Fruit fly (Drosophila melanogaster) whole organism, embryonic: ENCODE results near the gene Blimp-1.

ENCODE experiments used
- BEAF-32 ChIP-seq: fragments of 200-800 bp; sonication (Bioruptor generic); optimal IDR thresholded peaks from 3 replicates; lab custom pipeline; 2017; ENCODE audit warnings: missing biosample characterization, missing genetic modification characterization, mild to moderate bottlenecking, moderate library complexity, missing genetic modification reagents
- CG10267 ChIP-seq: fragments of 200-800 bp; sonication (Bioruptor generic); optimal IDR thresholded peaks from 2 replicates; lab custom pipeline; 2018; ENCODE audit warnings: missing biosample characterization, mild to moderate bottlenecking, missing genetic modification characterization, moderate library complexity
- CG10959 ChIP-seq: fragments of 200-800 bp; sonication (Bioruptor generic); IDR thresholded peaks from 2 replicates; pipeline ENCODE4 v1.3.6; 2022; ENCODE audit warnings: missing biosample characterization, missing genetic modification characterization
- CG11247 ChIP-seq: fragments of 200-800 bp; sonication (Bioruptor generic); IDR thresholded peaks from 2 replicates; pipeline ENCODE4 v1.3.6; 2022; ENCODE audit warnings: missing biosample characterization, missing genetic modification characterization
- CG12299 ChIP-seq: fragments of 200-800 bp; sonication (Bioruptor generic); optimal IDR thresholded peaks from 2 replicates; lab custom pipeline; 2018; ENCODE audit warnings: missing biosample characterization, mild to moderate bottlenecking, missing genetic modification characterization
- CG1647 ChIP-seq: fragments of 200-800 bp; sonication (Bioruptor generic); optimal IDR thresholded peaks from 3 replicates; lab custom pipeline; 2016; ENCODE audit warnings: missing biosample characterization, missing genetic modification characterization
- CG17186 ChIP-seq: fragments of 200-800 bp; sonication (Bioruptor generic); optimal IDR thresholded peaks from 3 replicates; lab custom pipeline; 2017; ENCODE audit warnings: missing biosample characterization, missing genetic modification reagents, missing genetic modification characterization
- CG17912 ChIP-seq: fragments of 200-800 bp; sonication (Bioruptor generic); optimal IDR thresholded peaks from 2 replicates; lab custom pipeline; 2018; ENCODE audit warnings: missing biosample characterization, mild to moderate bottlenecking, missing genetic modification characterization
- CG18619 ChIP-seq: fragments of 200-800 bp; sonication (Bioruptor generic); optimal IDR thresholded peaks from 3 replicates; lab custom pipeline; 2017; ENCODE audit warnings: missing biosample characterization, mild to moderate bottlenecking, missing genetic modification characterization
- CG3163 ChIP-seq: fragments of 200-800 bp; sonication (Bioruptor generic); optimal IDR thresholded peaks from 3 replicates; lab custom pipeline; 2016; ENCODE audit warnings: missing biosample characterization, missing genetic modification characterization
- CG3407 ChIP-seq: fragments of 200-800 bp; sonication (Bioruptor generic); optimal IDR thresholded peaks from 2 replicates; lab custom pipeline; 2018; ENCODE audit warnings: missing biosample characterization, mild to moderate bottlenecking, missing genetic modification characterization
- CG3847 ChIP-seq: fragments of 200-800 bp; sonication (Bioruptor generic); IDR thresholded peaks from 2 replicates; pipeline ENCODE4 v1.3.6; 2022; ENCODE audit warnings: missing biosample characterization, missing genetic modification characterization
- CG43689 ChIP-seq: fragments of 200-800 bp; sonication (Bioruptor generic); IDR thresholded peaks from 2 replicates; pipeline ENCODE4 v1.3.6; 2022; ENCODE audit warnings: missing biosample characterization, missing genetic modification characterization
- CG7357 ChIP-seq: fragments of 200-800 bp; sonication (Bioruptor generic); IDR thresholded peaks from 3 replicates; pipeline ENCODE4 v1.3.6; 2022; ENCODE audit warnings: missing biosample characterization, missing genetic modification characterization
- CG8388 ChIP-seq: fragments of 200-800 bp; sonication (Bioruptor generic); optimal IDR thresholded peaks from 2 replicates; lab custom pipeline; 2019; ENCODE audit warnings: missing biosample characterization, mild to moderate bottlenecking, missing genetic modification characterization, moderate library complexity
- CrebB ChIP-seq: fragments of 200-800 bp; sonication (Bioruptor generic); optimal IDR thresholded peaks from 3 replicates; lab custom pipeline; 2018; ENCODE audit warnings: missing biosample characterization, mild to moderate bottlenecking, missing genetic modification characterization
- D19B ChIP-seq: fragments of 200-800 bp; sonication (Bioruptor generic); optimal IDR thresholded peaks from 2 replicates; lab custom pipeline; 2017; ENCODE audit warnings: missing biosample characterization, mild to moderate bottlenecking, missing genetic modification characterization
- Dip3 ChIP-seq: fragments of 200-800 bp; sonication (Bioruptor generic); optimal IDR thresholded peaks from 3 replicates; lab custom pipeline; 2016; ENCODE audit warnings: missing biosample characterization, missing genetic modification characterization
- Doc2 ChIP-seq: fragments of 200-800 bp; sonication (Bioruptor generic); IDR thresholded peaks from 2 replicates; pipeline ENCODE4 v1.3.6; 2022; ENCODE audit warnings: missing biosample characterization, missing genetic modification characterization
- E2f2 ChIP-seq: fragments of 200-800 bp; sonication (Bioruptor generic); IDR thresholded peaks from 2 replicates; pipeline ENCODE4 v1.3.6; 2022; ENCODE audit warnings: missing biosample characterization, missing genetic modification characterization
- GATAe ChIP-seq: fragments of 200-800 bp; sonication (Bioruptor generic); conservative IDR thresholded peaks from 2 replicates; pipeline ENCODE4 v1.3.6; 2022; ENCODE audit warnings: missing biosample characterization, missing genetic modification characterization
- HLHmδ ChIP-seq: fragments of 200-800 bp; sonication (Bioruptor generic); optimal IDR thresholded peaks from 2 replicates; lab custom pipeline; 2018; ENCODE audit warnings: missing biosample characterization, mild to moderate bottlenecking, missing genetic modification characterization, moderate library complexity
- Hand ChIP-seq: fragments of 200-800 bp; sonication (Bioruptor generic); optimal IDR thresholded peaks from 2 replicates; lab custom pipeline; 2017; ENCODE audit warnings: mild to moderate bottlenecking, missing biosample characterization, missing genetic modification reagents, missing genetic modification characterization
- HmgD ChIP-seq: fragments of 200-800 bp; sonication (Bioruptor generic); optimal IDR thresholded peaks from 3 replicates; lab custom pipeline; 2016; ENCODE audit warnings: missing biosample characterization, missing genetic modification characterization
- Hr3 ChIP-seq: fragments of 200-800 bp; sonication (Bioruptor generic); optimal IDR thresholded peaks from 3 replicates; lab custom pipeline; 2016; ENCODE audit warnings: missing biosample characterization, missing genetic modification characterization
- Hr78 ChIP-seq, 2 experiments: fragments of 200-800 bp in 1 of 2; fragments of >200 bp in 1 of 2; sonication (Bioruptor generic) in 1 of 2; optimal IDR thresholded peaks; 2 replicates each; lab custom pipeline; 2017 to 2019; ENCODE audit warnings: missing biosample characterization in 2 of 2, missing genetic modification characterization in 2 of 2, mild to moderate bottlenecking in 1 of 2, moderate library complexity in 1 of 2
- Nf-YA ChIP-seq: fragments of 200-800 bp; sonication (Bioruptor generic); IDR thresholded peaks from 2 replicates; pipeline ENCODE4 v1.3.6; 2022; ENCODE audit warnings: missing biosample characterization, missing genetic modification characterization
- Oaz ChIP-seq: fragments of 200-800 bp; sonication (Bioruptor generic); IDR thresholded peaks from 2 replicates; pipeline ENCODE4 v1.3.6; 2022; ENCODE audit warnings: missing biosample characterization, missing genetic modification characterization
- Optix ChIP-seq: fragments of 200-800 bp; sonication (Bioruptor generic); IDR thresholded peaks from 3 replicates; pipeline ENCODE4 v1.3.6; 2022; ENCODE audit warnings: missing biosample characterization, missing genetic modification characterization
- ci ChIP-seq: fragments of 200-800 bp; sonication (Bioruptor generic); IDR thresholded peaks from 3 replicates; pipeline ENCODE4 v1.3.6; 2022; ENCODE audit warnings: missing biosample characterization, missing genetic modification characterization
- corto ChIP-seq: fragments of 200-800 bp; sonication (Bioruptor generic); optimal IDR thresholded peaks from 2 replicates; lab custom pipeline; 2016; ENCODE audit warnings: missing biosample characterization, mild to moderate bottlenecking, missing genetic modification characterization, moderate library complexity
- dan ChIP-seq: fragments of 200-800 bp; sonication (Bioruptor generic); IDR thresholded peaks from 2 replicates; pipeline ENCODE4 v1.3.6; 2022; ENCODE audit warnings: missing biosample characterization, missing genetic modification characterization
- danr ChIP-seq: fragments of 200-800 bp; sonication (Bioruptor generic); IDR thresholded peaks from 2 replicates; pipeline ENCODE4 v1.3.6; 2022; ENCODE audit warnings: missing biosample characterization, missing genetic modification characterization
- disco-r ChIP-seq: fragments of 200-800 bp; sonication (Bioruptor generic); optimal IDR thresholded peaks from 2 replicates; lab custom pipeline; 2016; ENCODE audit warnings: missing biosample characterization, missing genetic modification characterization
- dm ChIP-seq: fragments of 200-800 bp; sonication (Bioruptor generic); optimal IDR thresholded peaks from 3 replicates; lab custom pipeline; 2016; ENCODE audit warnings: missing biosample characterization, missing genetic modification characterization
- fd96Cb ChIP-seq: fragments of 200-800 bp; sonication (Bioruptor generic); optimal IDR thresholded peaks from 2 replicates; lab custom pipeline; 2018; ENCODE audit warnings: missing biosample characterization, mild to moderate bottlenecking, missing genetic modification characterization, moderate library complexity
- hkb ChIP-seq, 2 experiments: fragments of 200-800 bp in 1 of 2; fragments of >200 bp in 1 of 2; sonication (Bioruptor generic) in 1 of 2; IDR thresholded peaks in 1 of 2; optimal IDR thresholded peaks in 1 of 2; 2 replicates each; pipeline versions ENCODE4 v1.3.6 to Lab custom; 2017 to 2022; ENCODE audit warnings: missing biosample characterization in 1 of 2, missing genetic modification characterization in 1 of 2
- kah ChIP-seq: fragments of 200-800 bp; sonication (Bioruptor generic); optimal IDR thresholded peaks from 2 replicates; lab custom pipeline; 2018; ENCODE audit warnings: missing biosample characterization, mild to moderate bottlenecking, missing genetic modification characterization
- kni ChIP-seq: fragments of 200-800 bp; sonication (Bioruptor generic); optimal IDR thresholded peaks from 3 replicates; lab custom pipeline; 2017; ENCODE audit warnings: mild to moderate bottlenecking, missing biosample characterization, missing genetic modification reagents, missing genetic modification characterization
- lmd ChIP-seq: fragments of 200-800 bp; sonication (Bioruptor generic); IDR thresholded peaks from 2 replicates; pipeline ENCODE4 v1.3.6; 2022; ENCODE audit warnings: missing biosample characterization, missing genetic modification characterization
- nom ChIP-seq: fragments of 200-800 bp; sonication (Bioruptor generic); optimal IDR thresholded peaks from 2 replicates; lab custom pipeline; 2017; ENCODE audit warnings: missing biosample characterization, missing genetic modification characterization, mild to moderate bottlenecking, moderate library complexity, missing genetic modification reagents
- pita ChIP-seq: fragments of 200-800 bp; sonication (Bioruptor generic); optimal IDR thresholded peaks from 2 replicates; lab custom pipeline; 2017; ENCODE audit warnings: missing biosample characterization, mild to moderate bottlenecking, missing genetic modification characterization
- pnt ChIP-seq: fragments of 200-800 bp; sonication (Bioruptor generic); optimal IDR thresholded peaks from 3 replicates; lab custom pipeline; 2016; ENCODE audit warnings: missing biosample characterization, missing genetic modification characterization
- seq ChIP-seq: fragments of 200-800 bp; sonication (Bioruptor generic); IDR thresholded peaks from 2 replicates; pipeline ENCODE4 v1.3.6; 2022; ENCODE audit warnings: missing biosample characterization, missing genetic modification characterization
- sim ChIP-seq: fragments of 200-800 bp; sonication (Bioruptor generic); IDR thresholded peaks from 2 replicates; pipeline ENCODE4 v1.3.6; 2022; ENCODE audit warnings: missing biosample characterization, missing genetic modification characterization
- so ChIP-seq: fragments of 200-800 bp; sonication (Bioruptor generic); IDR thresholded peaks from 3 replicates; pipeline ENCODE4 v1.3.6; 2022; ENCODE audit warnings: missing biosample characterization, missing genetic modification characterization
- tin ChIP-seq: fragments of 200-800 bp; sonication (Bioruptor generic); optimal IDR thresholded peaks from 3 replicates; lab custom pipeline; 2016; ENCODE audit warnings: missing biosample characterization, missing genetic modification characterization
- twi ChIP-seq: fragments of 200-800 bp; optimal IDR thresholded peaks from 2 replicates; lab custom pipeline; 2019; ENCODE audit warnings: missing biosample characterization, mild to moderate bottlenecking, missing genetic modification characterization, moderate library complexity
- unpg ChIP-seq: fragments of 200-800 bp; sonication (Bioruptor generic); optimal IDR thresholded peaks from 3 replicates; lab custom pipeline; 2018; ENCODE audit warnings: missing biosample characterization, mild to moderate bottlenecking, missing genetic modification characterization, moderate library complexity
- wek ChIP-seq: fragments of 200-800 bp; sonication (Bioruptor generic); optimal IDR thresholded peaks from 3 replicates; lab custom pipeline; 2018; ENCODE audit warnings: missing biosample characterization, mild to moderate bottlenecking, missing genetic modification characterization, moderate library complexity
- zen2 ChIP-seq: fragments of 200-800 bp; sonication (Bioruptor generic); IDR thresholded peaks from 3 replicates; pipeline ENCODE4 v1.3.6; 2022; ENCODE audit warnings: missing biosample characterization, missing genetic modification characterization; ENCODE audit not compliant: partially characterized antibody

Gene Blimp-1

DNA sequence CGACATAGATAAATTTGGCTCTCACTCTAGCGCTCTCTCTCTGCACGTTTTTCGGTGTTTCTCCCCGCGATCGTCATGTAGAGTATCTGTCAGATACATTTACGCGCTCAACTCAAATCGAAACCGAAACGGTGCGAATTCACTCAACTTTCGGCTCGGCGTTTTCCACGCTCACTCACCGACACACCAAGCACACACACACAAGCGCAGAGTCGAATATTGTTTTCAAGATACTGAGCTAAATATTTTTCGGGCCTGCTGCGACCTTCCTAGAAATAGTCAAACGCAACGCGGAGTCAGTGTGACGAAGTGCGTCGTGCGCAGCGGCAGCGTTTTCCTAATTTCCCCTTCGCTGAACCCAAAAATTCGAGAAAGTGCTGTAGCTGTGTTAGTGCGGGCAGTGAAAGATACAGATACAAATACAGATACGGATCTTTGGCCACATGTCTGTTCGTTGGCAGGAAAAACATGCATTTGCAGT is 23.7 kb downstream of the Blimp-1 start, which contains the start of gene lin-28 (continued):
- TF ChIP-seq corto (GFP tag; lab: Kevin White, UChicago): no peak
- TF ChIP-seq CG17186 (GFP tag; lab: Kevin White, UChicago): no peak
- no peak for TF ChIP-seq CG1647 (GFP tag; lab: Kevin White, UChicago)
- no peak for TF ChIP-seq Hand (GFP tag; lab: Kevin White, UChicago)
- TF ChIP-seq so (GFP tag; lab: Robert Waterston, UW): no peak
- TF ChIP-seq dm (GFP tag; lab: Kevin White, UChicago): peak; percentile 70
- peak; percentile 12 for TF ChIP-seq kah (GFP tag; lab: Kevin White, UChicago)
- no peak for TF ChIP-seq CG12299 (tag; lab: Kevin White, UChicago)
- peak; percentile 26; the same call in 1 of the 2 replicates for TF ChIP-seq Nf-YA
- TF ChIP-seq unpg (GFP tag; lab: Kevin White, UChicago): no peak
- no peak for TF ChIP-seq CG18619 (GFP tag; lab: Kevin White, UChicago)
- TF ChIP-seq zen2 (GFP tag; lab: Robert Waterston, UW): peak; percentile 63; the same call in 1 of the 3 replicates
- TF ChIP-seq nom (GFP tag; lab: Kevin White, UChicago): no peak
- peak; percentile 14 for TF ChIP-seq HmgD
- no peak for TF ChIP-seq wek (GFP tag; lab: Kevin White, UChicago)
- peak in 1 of 2 experiments; percentile 44 for TF ChIP-seq Hr78 (GFP tag; optimal IDR thresholded peaks at IDR 0.05; lab: Kevin White, UChicago)
- no peak for TF ChIP-seq disco-r (GFP tag; lab: Kevin White, UChicago)
- no peak for TF ChIP-seq GATAe (GFP tag; lab: Robert Waterston, UW)
- peak; percentile 74 for TF ChIP-seq ci (GFP tag; lab: Robert Waterston, UW)
- no peak for TF ChIP-seq fd96Cb (tag; lab: Kevin White, UChicago)
- no peak for TF ChIP-seq CG43689 (GFP tag; lab: Robert Waterston, UW)
- TF ChIP-seq sim (GFP tag; lab: Robert Waterston, UW): no peak
- TF ChIP-seq E2f2 (GFP tag; lab: Robert Waterston, UW): no peak
- TF ChIP-seq twi: peak; percentile 82
- no peak for TF ChIP-seq BEAF-32
- no peak for TF ChIP-seq CG10959
- no peak for TF ChIP-seq lmd (GFP tag; lab: Robert Waterston, UW)
- TF ChIP-seq Dip3 (GFP tag; lab: Kevin White, UChicago): no peak
- TF ChIP-seq hkb (optimal IDR thresholded peaks at IDR 0.05; lab: Kevin White, UChicago): no peak
- 0 out of 2 replicates have a peak, but pooled peaks have one; percentile 36 for TF ChIP-seq hkb (GFP tag; IDR thresholded peaks at IDR 0.05; lab: Robert Waterston, UW)
- no peak for TF ChIP-seq CrebB (tag; lab: Kevin White, UChicago)
- no peak for TF ChIP-seq pita (GFP tag; lab: Kevin White, UChicago)
- TF ChIP-seq CG11247 (GFP tag; lab: Robert Waterston, UW): no peak
- peak; percentile 53 for TF ChIP-seq CG3163
- TF ChIP-seq CG8388: no peak
- TF ChIP-seq CG3847 (GFP tag; lab: Robert Waterston, UW): no peak
- TF ChIP-seq CG17912: no peak
- no peak for TF ChIP-seq danr
- no peak for TF ChIP-seq tin
- TF ChIP-seq CG10267 (tag; lab: Kevin White, UChicago): peak; percentile 18
- TF ChIP-seq Oaz (GFP tag; lab: Robert Waterston, UW): no peak
- TF ChIP-seq HLHmδ (GFP tag; lab: Kevin White, UChicago): no peak
- TF ChIP-seq Hr3: no peak
- TF ChIP-seq pnt (GFP tag; lab: Kevin White, UChicago): no peak
- no peak for TF ChIP-seq CG7357 (GFP tag; lab: Robert Waterston, UW)
- TF ChIP-seq CG3407: no peak
- TF ChIP-seq Doc2 (GFP tag; lab: Robert Waterston, UW): no peak
- TF ChIP-seq D19B (GFP tag; lab: Kevin White, UChicago): no peak
- no peak for TF ChIP-seq dan (GFP tag; lab: Robert Waterston, UW)
- no peak for TF ChIP-seq Optix
- TF ChIP-seq seq (GFP tag; lab: Robert Waterston, UW): peak; percentile 18; the same call in 1 of the 2 replicates
- TF ChIP-seq kni (GFP tag; lab: Kevin White, UChicago): peak; percentile 92
